Worm (Caenorhabditis elegans): ENCODE results near the gene F22D3.4.

The F22D3.4 gene

ce11 chrII:6919363-6919851 is 8.0 kb downstream of the F22D3.4 start, which contains the start of gene B0252.1:
B0252.1 (plus strand) TSS chrII:6919680.
- TF ChIP-seq eor-1 (tag; optimal IDR thresholded peaks at IDR 0.05) (no peak), ztf-11 (tag; optimal IDR thresholded peaks at IDR 0.05) (no peak), ceh-9 (tag; optimal IDR thresholded peaks at IDR 0.05) (no peak), unc-39 (tag; optimal IDR thresholded peaks at IDR 0.05) (no peak), jun-1 (tag; optimal IDR thresholded peaks at IDR 0.05) (no peak), elt-2 (tag; optimal IDR thresholded peaks at IDR 0.05) (peak; percentile 65), egl-5 (tag; optimal IDR thresholded peaks at IDR 0.05) (no peak), fos-1 (tag; optimal IDR thresholded peaks at IDR 0.05) (no peak), R02D3.7 (tag; optimal IDR thresholded peaks at IDR 0.05) (no peak), daf-12 (tag; optimal IDR thresholded peaks at IDR 0.05) (no peak), unc-62 (GFP tag; optimal IDR thresholded peaks at IDR 0.05) (no peak), pqm-1 (tag; optimal IDR thresholded peaks at IDR 0.05) (peak; percentile 26), nhr-67 (tag; optimal IDR thresholded peaks at IDR 0.05) (no peak), mml-1 (tag; optimal IDR thresholded peaks at IDR 0.05) (no peak), ZK546.5 (tag; optimal IDR thresholded peaks at IDR 0.05) (no peak)

ce11 chrII:6918862-6919261 is 8.5 kb downstream of the F22D3.4 start, which contains the start of gene B0252.5:
B0252.5 (minus strand) TSS chrII:6918878.
- TF ChIP-seq jun-1 (tag; optimal IDR thresholded peaks at IDR 0.05) (no peak), elt-2 (tag; optimal IDR thresholded peaks at IDR 0.05) (peak; percentile 55), pqm-1 (tag; optimal IDR thresholded peaks at IDR 0.05) (peak; percentile 9), ceh-28 (tag; optimal IDR thresholded peaks at IDR 0.05) (no peak)

ce11 chrII:6917710-6918109 is 9.7 kb downstream of the F22D3.4 start, which contains the start of gene B0252.11:
B0252.11 (minus strand) TSS chrII:6917810.
- TF ChIP-seq R02D3.7 (tag; optimal IDR thresholded peaks at IDR 0.05) (no peak), nhr-67 (tag; optimal IDR thresholded peaks at IDR 0.05) (no peak), aly-2 (tag; optimal IDR thresholded peaks at IDR 0.05) (no peak), ceh-9 (tag; optimal IDR thresholded peaks at IDR 0.05) (no peak), nhr-237 (tag; optimal IDR thresholded peaks at IDR 0.05) (no peak), ceh-82 (tag; optimal IDR thresholded peaks at IDR 0.05) (no peak), nhr-76 (tag; optimal IDR thresholded peaks at IDR 0.05) (no peak), ZK546.5 (tag; optimal IDR thresholded peaks at IDR 0.05) (no peak), lin-15B (tag; optimal IDR thresholded peaks at IDR 0.05) (no peak), ceh-28 (tag; optimal IDR thresholded peaks at IDR 0.05) (no peak), unc-39 (tag; optimal IDR thresholded peaks at IDR 0.05) (no peak), nhr-25 (tag; optimal IDR thresholded peaks at IDR 0.05) (no peak), snpc-4 (tag; optimal IDR thresholded peaks at IDR 0.05) (no peak), nhr-28 (tag; optimal IDR thresholded peaks at IDR 0.05) (no peak), elt-2 (tag; optimal IDR thresholded peaks at IDR 0.05) (no peak), egl-27 (tag; optimal IDR thresholded peaks at IDR 0.05) (no peak), tbx-2 (tag; optimal IDR thresholded peaks at IDR 0.05) (no peak), sea-2 (GFP tag; optimal IDR thresholded peaks at IDR 0.05) (no peak), daf-12 (tag; optimal IDR thresholded peaks at IDR 0.05) (no peak), fos-1 (tag; optimal IDR thresholded peaks at IDR 0.05) (no peak)

ce11 chrII:6915875-6916274 is 11.5 kb downstream of the F22D3.4 start, which contains the start of gene B0252.8:
B0252.8 (plus strand) TSS chrII:6916166.
- TF ChIP-seq egl-5 (tag; optimal IDR thresholded peaks at IDR 0.05) = no peak
- TF ChIP-seq ceh-28 (tag; optimal IDR thresholded peaks at IDR 0.05) = no peak
- peak; percentile 71 for TF ChIP-seq lin-39 (tag; optimal IDR thresholded peaks at IDR 0.05)

ce11 chrII:6913309-6913708 is 14.1 kb downstream of the F22D3.4 start, which contains the start of gene cyn-10:
cyn-10 (minus strand) TSS chrII:6913365.
- TF ChIP-seq nhr-28 (tag; optimal IDR thresholded peaks at IDR 0.05) (no peak), R02D3.7 (tag; optimal IDR thresholded peaks at IDR 0.05) (no peak), nhr-11 (tag; optimal IDR thresholded peaks at IDR 0.05) (no peak), ceh-9 (tag; optimal IDR thresholded peaks at IDR 0.05) (no peak), nhr-23 (tag; optimal IDR thresholded peaks at IDR 0.05) (peak; percentile 69), ceh-16 (tag; optimal IDR thresholded peaks at IDR 0.05) (no peak), egl-27 (tag; optimal IDR thresholded peaks at IDR 0.05) (no peak), fos-1 (tag; optimal IDR thresholded peaks at IDR 0.05) (no peak), lsy-12 (tag; optimal IDR thresholded peaks at IDR 0.05) (peak; percentile 75), elt-3 (tag; optimal IDR thresholded peaks at IDR 0.05) (no peak), pqm-1 (tag; optimal IDR thresholded peaks at IDR 0.05) (peak; percentile 18), unc-39 (tag; optimal IDR thresholded peaks at IDR 0.05) (no peak), hmg-11 (tag; optimal IDR thresholded peaks at IDR 0.05) (no peak), lin-39 (tag; optimal IDR thresholded peaks at IDR 0.05) (peak; percentile 14), nhr-76 (tag; optimal IDR thresholded peaks at IDR 0.05) (no peak), nfya-1 (tag; optimal IDR thresholded peaks at IDR 0.05; ENCODE audit: insufficient read depth) (peak; percentile 64), mml-1 (tag; optimal IDR thresholded peaks at IDR 0.05) (no peak), skn-1 (tag; optimal IDR thresholded peaks at IDR 0.05) (no peak), zag-1 (tag; optimal IDR thresholded peaks at IDR 0.05) (no peak), lin-15B (tag; optimal IDR thresholded peaks at IDR 0.05) (peak; percentile 58), pha-4 (tag; optimal IDR thresholded peaks at IDR 0.05) (peak; percentile 65), fkh-10 (GFP tag; optimal IDR thresholded peaks at IDR 0.05) (no peak), nhr-67 (tag; optimal IDR thresholded peaks at IDR 0.05) (no peak), fkh-2 (tag; optimal IDR thresholded peaks at IDR 0.05) (no peak), mdl-1 (tag; optimal IDR thresholded peaks at IDR 0.05) (no peak), ceh-28 (tag; optimal IDR thresholded peaks at IDR 0.05) (no peak), nhr-12 (tag; optimal IDR thresholded peaks at IDR 0.05) (no peak), egl-5 (tag; optimal IDR thresholded peaks at IDR 0.05) (no peak), sea-2 (GFP tag; optimal IDR thresholded peaks at IDR 0.05) (no peak), elt-2 (tag; optimal IDR thresholded peaks at IDR 0.05) (peak; percentile 17), jun-1 (tag; optimal IDR thresholded peaks at IDR 0.05) (no peak)

Data from whole organism, L3 larva.